Fruit fly (Drosophila melanogaster): ENCODE measurements around the gene CG33969.

DNA sequence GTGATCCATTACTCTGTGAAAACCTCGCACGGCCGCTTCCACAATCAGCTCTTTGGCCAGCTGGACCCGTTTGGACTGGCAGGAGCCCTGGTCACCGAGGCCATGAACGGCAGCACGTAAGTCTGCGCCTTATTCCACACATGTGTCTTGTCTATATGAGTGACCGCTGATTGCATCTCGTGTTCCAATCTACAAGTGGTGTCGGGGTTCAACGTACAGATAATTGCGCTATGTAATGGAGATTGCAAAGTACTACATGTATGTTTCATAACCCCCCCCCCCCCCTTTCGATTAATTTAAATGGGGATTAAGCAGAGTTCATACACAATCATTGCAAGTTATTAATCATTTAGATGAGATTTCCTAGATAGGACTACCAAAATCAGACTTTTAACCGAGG lies 38.5 kb downstream of the CG33969 start:
- TF ChIP-seq CG12768 (GFP tag; optimal IDR thresholded peaks at IDR 0.05) (no peak), kay (GFP tag; ENCODE audit: borderline replicate concordance) (no peak), toe (GFP tag; optimal IDR thresholded peaks at IDR 0.05) (no peak), Clk (GFP tag; optimal IDR thresholded peaks at IDR 0.05) (no peak), Crg-1 (GFP tag; optimal IDR thresholded peaks at IDR 0.05) (no peak), tj (GFP tag; optimal IDR thresholded peaks at IDR 0.05) (no peak), CG7045 (GFP tag; optimal IDR thresholded peaks at IDR 0.05) (no peak), CG14711 (tag; optimal IDR thresholded peaks at IDR 0.05) (no peak), cic (GFP tag; optimal IDR thresholded peaks at IDR 0.05) (no peak), CG33017 (tag; optimal IDR thresholded peaks at IDR 0.05) (no peak), Mnt (GFP tag; optimal IDR thresholded peaks at IDR 0.05) (no peak), cnc (optimal IDR thresholded peaks at IDR 0.05) (no peak)
